Fruit fly (Drosophila melanogaster) whole organism, embryonic: ENCODE data around the gene CG11396.

Experiments used
- Bdp1 ChIP-seq: fragments of 200-800 bp; sonication (Bioruptor generic); optimal IDR thresholded peaks from 3 replicates; lab custom pipeline; 2016; ENCODE audit warnings: missing biosample characterization, missing genetic modification characterization
- Blimp-1 ChIP-seq: fragments of 200-800 bp; sonication (Bioruptor generic); optimal IDR thresholded peaks from 3 replicates; lab custom pipeline; 2018; ENCODE audit warnings: missing biosample characterization, missing genetic modification characterization, mild to moderate bottlenecking, moderate library complexity, missing genetic modification reagents
- C15 ChIP-seq: fragments of 200-800 bp; sonication (Bioruptor generic); IDR thresholded peaks from 3 replicates; pipeline ENCODE4 v1.3.6; 2022; ENCODE audit warnings: missing biosample characterization, missing genetic modification characterization
- CG12219 ChIP-seq: fragments of 200-800 bp; sonication (Bioruptor generic); optimal IDR thresholded peaks from 3 replicates; lab custom pipeline; 2018; ENCODE audit warnings: missing biosample characterization, mild to moderate bottlenecking, missing genetic modification characterization
- CG13424 ChIP-seq: fragments of 200-800 bp; sonication (Bioruptor generic); optimal IDR thresholded peaks from 2 replicates; lab custom pipeline; 2019; ENCODE audit warnings: missing biosample characterization, mild to moderate bottlenecking, missing genetic modification characterization, moderate library complexity
- CG13775 ChIP-seq: fragments of 200-800 bp; sonication (Bioruptor generic); optimal IDR thresholded peaks from 3 replicates; lab custom pipeline; 2017; ENCODE audit warnings: missing biosample characterization, mild to moderate bottlenecking, missing genetic modification characterization
- CG14050 ChIP-seq: fragments of 200-800 bp; sonication (Bioruptor generic); IDR thresholded peaks from 3 replicates; pipeline ENCODE4 v1.3.6; 2022; ENCODE audit warnings: missing biosample characterization, missing genetic modification characterization
- CG14860 ChIP-seq: fragments of 200-800 bp; sonication (Bioruptor generic); IDR thresholded peaks from 3 replicates; pipeline ENCODE4 v1.3.6; 2022; ENCODE audit warnings: missing biosample characterization, missing genetic modification characterization; ENCODE audit not compliant: partially characterized antibody
- CG1792 ChIP-seq: fragments of 200-800 bp; sonication (Bioruptor generic); optimal IDR thresholded peaks from 2 replicates; lab custom pipeline; 2016; ENCODE audit warnings: missing biosample characterization, missing genetic modification characterization
- CG3065 ChIP-seq: fragments of 200-800 bp; sonication (Bioruptor generic); optimal IDR thresholded peaks from 2 replicates; lab custom pipeline; 2016; ENCODE audit warnings: missing biosample characterization, missing genetic modification characterization
- CG3163 ChIP-seq: fragments of 200-800 bp; sonication (Bioruptor generic); optimal IDR thresholded peaks from 3 replicates; lab custom pipeline; 2016; ENCODE audit warnings: missing biosample characterization, missing genetic modification characterization
- CG32532 ChIP-seq: fragments of 200-800 bp; sonication (Bioruptor generic); IDR thresholded peaks from 2 replicates; pipeline ENCODE4 v1.3.6; 2022; ENCODE audit warnings: missing biosample characterization, missing genetic modification characterization
- CG3995 ChIP-seq: fragments of 200-800 bp; sonication (Bioruptor generic); optimal IDR thresholded peaks from 3 replicates; lab custom pipeline; 2016; ENCODE audit warnings: missing biosample characterization, missing genetic modification characterization
- CG5953 ChIP-seq: fragments of 200-800 bp; sonication (Bioruptor generic); IDR thresholded peaks from 2 replicates; pipeline ENCODE4 v1.3.6; 2022; ENCODE audit warnings: missing biosample characterization, missing genetic modification characterization
- CG6765 ChIP-seq: fragments of 200-800 bp; sonication (Bioruptor generic); optimal IDR thresholded peaks from 3 replicates; lab custom pipeline; 2017; ENCODE audit warnings: missing biosample characterization, mild to moderate bottlenecking, missing genetic modification characterization
- Camta ChIP-seq: fragments of 200-800 bp; sonication (Bioruptor generic); optimal IDR thresholded peaks from 2 replicates; lab custom pipeline; 2016; ENCODE audit warnings: missing biosample characterization, missing genetic modification characterization
- Dref ChIP-seq: fragments of 200-800 bp; sonication (Bioruptor generic); IDR thresholded peaks from 2 replicates; pipeline ENCODE4 v1.3.6; 2022; ENCODE audit warnings: missing biosample characterization, missing genetic modification characterization
- Ets65A ChIP-seq: fragments of 200-800 bp; sonication (Bioruptor generic); peaks from one replicate; lab custom pipeline; 2016; ENCODE audit warnings: missing biosample characterization, missing genetic modification characterization
- Hr78 ChIP-seq, 2 experiments: fragments of 200-800 bp in 1 of 2; fragments of >200 bp in 1 of 2; sonication (Bioruptor generic) in 1 of 2; optimal IDR thresholded peaks; 2 replicates each; lab custom pipeline; 2017 to 2019; ENCODE audit warnings: missing biosample characterization in 2 of 2, missing genetic modification characterization in 2 of 2, mild to moderate bottlenecking in 1 of 2, moderate library complexity in 1 of 2
- Jarid2 ChIP-seq: fragments of 200-800 bp; sonication (Bioruptor generic); optimal IDR thresholded peaks from 3 replicates; lab custom pipeline; 2017; ENCODE audit warnings: mild to moderate bottlenecking, missing biosample characterization, missing genetic modification reagents, missing genetic modification characterization
- Lhr ChIP-seq: fragments of 200-800 bp; sonication (Bioruptor generic); optimal IDR thresholded peaks from 3 replicates; lab custom pipeline; 2017; ENCODE audit warnings: mild to moderate bottlenecking, missing biosample characterization, missing genetic modification reagents, missing genetic modification characterization
- Myb ChIP-seq: fragments of 200-800 bp; sonication (Bioruptor generic); optimal IDR thresholded peaks from 2 replicates; lab custom pipeline; 2016; ENCODE audit warnings: missing biosample characterization, missing genetic modification characterization
- Oaz ChIP-seq: fragments of 200-800 bp; sonication (Bioruptor generic); IDR thresholded peaks from 2 replicates; pipeline ENCODE4 v1.3.6; 2022; ENCODE audit warnings: missing biosample characterization, missing genetic modification characterization
- Oli ChIP-seq: fragments of 200-800 bp; sonication (Bioruptor generic); optimal IDR thresholded peaks from 2 replicates; lab custom pipeline; 2018; ENCODE audit warnings: missing biosample characterization, mild to moderate bottlenecking, missing genetic modification characterization, moderate library complexity
- PHDP ChIP-seq: fragments of 200-800 bp; sonication (Bioruptor generic); optimal IDR thresholded peaks from 3 replicates; lab custom pipeline; 2018; ENCODE audit warnings: missing biosample characterization, mild to moderate bottlenecking, missing genetic modification characterization, moderate library complexity
- Rx ChIP-seq: fragments of 200-800 bp; sonication (Bioruptor generic); IDR thresholded peaks from 2 replicates; pipeline ENCODE4 v1.3.6; 2022; ENCODE audit warnings: missing biosample characterization, missing genetic modification characterization
- Six4 ChIP-seq: fragments of 200-800 bp; sonication (Bioruptor generic); optimal IDR thresholded peaks from 2 replicates; lab custom pipeline; 2016; ENCODE audit warnings: missing biosample characterization, missing genetic modification characterization
- Sry-δ ChIP-seq: fragments of 200-800 bp; sonication (Bioruptor generic); optimal IDR thresholded peaks from 2 replicates; lab custom pipeline; 2016; ENCODE audit warnings: missing biosample characterization, missing genetic modification characterization
- YL-1 ChIP-seq: fragments of 200-800 bp; sonication (Bioruptor generic); optimal IDR thresholded peaks from 3 replicates; lab custom pipeline; 2017; ENCODE audit warnings: missing biosample characterization, mild to moderate bottlenecking, missing genetic modification characterization
- ash1 ChIP-seq: fragments of 200-800 bp; sonication (Bioruptor generic); optimal IDR thresholded peaks from 2 replicates; lab custom pipeline; 2018; ENCODE audit warnings: missing biosample characterization, mild to moderate bottlenecking, missing genetic modification characterization
- bigmax ChIP-seq: fragments of 200-800 bp; sonication (Bioruptor generic); optimal IDR thresholded peaks from 2 replicates; lab custom pipeline; 2018; ENCODE audit warnings: missing biosample characterization, mild to moderate bottlenecking, missing genetic modification characterization
- chinmo ChIP-seq: fragments of 200-800 bp; sonication (Bioruptor generic); IDR thresholded peaks from 4 replicates; pipeline ENCODE4 v1.3.6; 2022; ENCODE audit warnings: missing biosample characterization, missing genetic modification characterization; ENCODE audit not compliant: partially characterized antibody
- chm ChIP-seq: fragments of 200-800 bp; sonication (Bioruptor generic); IDR thresholded peaks from 2 replicates; pipeline ENCODE4 v1.3.6; 2022; ENCODE audit warnings: missing biosample characterization, missing genetic modification characterization
- cwo ChIP-seq: fragments of 200-800 bp; sonication (Bioruptor generic); optimal IDR thresholded peaks from 3 replicates; lab custom pipeline; 2017; ENCODE audit warnings: missing biosample characterization, missing genetic modification characterization, mild to moderate bottlenecking, moderate library complexity, missing genetic modification reagents
- dimm ChIP-seq: fragments of 200-800 bp; sonication (Bioruptor generic); IDR thresholded peaks from 2 replicates; pipeline ENCODE4 v1.3.6; 2022; ENCODE audit warnings: missing biosample characterization, missing genetic modification characterization
- dmrt11E ChIP-seq: fragments of 200-800 bp; sonication (Bioruptor generic); optimal IDR thresholded peaks from 3 replicates; lab custom pipeline; 2018; ENCODE audit warnings: missing biosample characterization, mild to moderate bottlenecking, missing genetic modification characterization, moderate library complexity
- emc ChIP-seq: fragments of 200-800 bp; sonication (Bioruptor generic); optimal IDR thresholded peaks from 2 replicates; lab custom pipeline; 2016; ENCODE audit warnings: missing biosample characterization, missing genetic modification characterization
- exex ChIP-seq: fragments of 200-800 bp; sonication (Bioruptor generic); optimal IDR thresholded peaks from 4 replicates; lab custom pipeline; 2018; ENCODE audit warnings: missing biosample characterization, mild to moderate bottlenecking, missing genetic modification characterization, moderate library complexity
- insv ChIP-seq, 2 experiments: fragments of 200-800 bp; sonication (Bioruptor generic); optimal IDR thresholded peaks; 3 replicates each; lab custom pipeline; 2016 to 2018; ENCODE audit warnings: missing biosample characterization in 2 of 2, missing genetic modification characterization in 2 of 2
- inv ChIP-seq: fragments of 200-800 bp; sonication (Bioruptor generic); IDR thresholded peaks from 2 replicates; pipeline ENCODE4 v1.3.6; 2022; ENCODE audit warnings: missing biosample characterization, missing genetic modification characterization; ENCODE audit not compliant: partially characterized antibody
- maf-S ChIP-seq: fragments of 200-800 bp; sonication (Bioruptor generic); optimal IDR thresholded peaks from 2 replicates; lab custom pipeline; 2016; ENCODE audit warnings: missing biosample characterization, missing genetic modification characterization
- nerfin-1 ChIP-seq: fragments of 200-800 bp; sonication (Bioruptor generic); optimal IDR thresholded peaks from 3 replicates; lab custom pipeline; 2019; ENCODE audit warnings: missing biosample characterization, mild to moderate bottlenecking, missing genetic modification characterization, moderate library complexity
- pfk ChIP-seq: fragments of 200-800 bp; sonication (Bioruptor generic); optimal IDR thresholded peaks from 2 replicates; lab custom pipeline; 2018; ENCODE audit warnings: missing biosample characterization, mild to moderate bottlenecking, missing genetic modification characterization, moderate library complexity
- pum ChIP-seq: fragments of 200-800 bp; sonication (Bioruptor generic); optimal IDR thresholded peaks from 2 replicates; lab custom pipeline; 2016; ENCODE audit warnings: missing biosample characterization, missing genetic modification characterization
- run ChIP-seq: fragments of 200-800 bp; sonication (Bioruptor generic); optimal IDR thresholded peaks from 3 replicates; lab custom pipeline; 2018; ENCODE audit warnings: missing biosample characterization, mild to moderate bottlenecking, missing genetic modification characterization
- sima ChIP-seq: fragments of 200-800 bp; sonication (Bioruptor generic); optimal IDR thresholded peaks from 2 replicates; lab custom pipeline; 2016; ENCODE audit warnings: missing biosample characterization, missing genetic modification characterization
- so ChIP-seq: fragments of 200-800 bp; sonication (Bioruptor generic); IDR thresholded peaks from 3 replicates; pipeline ENCODE4 v1.3.6; 2022; ENCODE audit warnings: missing biosample characterization, missing genetic modification characterization
- trh ChIP-seq: fragments of 200-800 bp; sonication (Bioruptor generic); optimal IDR thresholded peaks from 2 replicates; lab custom pipeline; 2016; ENCODE audit warnings: missing biosample characterization, missing genetic modification characterization
- ttk ChIP-seq: fragments of 200-800 bp; sonication (Bioruptor generic); IDR thresholded peaks from 2 replicates; pipeline ENCODE4 v2.1.2; 2022; ENCODE audit warnings: missing biosample characterization, missing genetic modification characterization
- unc-4 ChIP-seq: fragments of 200-800 bp; sonication (Bioruptor generic); IDR thresholded peaks from 2 replicates; pipeline ENCODE4 v1.3.6; 2022; ENCODE audit warnings: missing biosample characterization, missing genetic modification characterization; ENCODE audit not compliant: partially characterized antibody
- yki ChIP-seq: fragments of >200 bp; optimal IDR thresholded peaks from 3 replicates; lab custom pipeline; 2018

Gene CG11396

DNA sequence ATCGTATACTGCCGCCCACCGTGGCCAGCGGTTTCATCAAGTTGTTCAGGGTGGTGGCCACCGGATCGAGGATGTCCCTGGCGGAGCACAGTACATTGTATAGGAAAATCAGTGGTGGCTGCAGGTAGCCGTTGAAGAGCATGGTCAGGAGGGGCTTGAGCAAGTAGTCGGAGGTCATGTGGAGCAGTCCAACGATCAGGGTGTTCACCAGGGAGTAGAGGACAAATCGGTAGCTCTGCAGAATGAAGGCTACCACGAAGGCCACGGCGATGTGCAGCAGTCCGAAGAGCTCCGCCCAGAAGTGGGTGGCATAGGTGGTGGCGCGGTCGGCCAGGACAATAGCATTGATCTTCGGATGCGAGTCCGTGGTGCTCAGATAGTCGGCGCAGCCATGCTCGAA lies 9.4 kb upstream of the CG11396 start (continued):
- TF ChIP-seq CG32532 (GFP tag; lab: Robert Waterston, UW), result no peak
- TF ChIP-seq CG13775, result no peak
- no peak for TF ChIP-seq CG12219 (GFP tag; lab: Kevin White, UChicago)
- TF ChIP-seq ash1, result no peak
- TF ChIP-seq Myb (GFP tag; lab: Kevin White, UChicago), result no peak
- no peak for TF ChIP-seq so (GFP tag; lab: Robert Waterston, UW)
- no peak for TF ChIP-seq Dref (GFP tag; lab: Robert Waterston, UW)
- TF ChIP-seq unc-4 (GFP tag; lab: Robert Waterston, UW), result no peak
- no peak for TF ChIP-seq exex (tag; lab: Kevin White, UChicago)
- no peak for TF ChIP-seq sima (GFP tag; lab: Kevin White, UChicago)
- TF ChIP-seq chm (GFP tag; lab: Robert Waterston, UW), result no peak
- no peak for TF ChIP-seq Camta (GFP tag; lab: Kevin White, UChicago)
- no peak for TF ChIP-seq emc (GFP tag; lab: Kevin White, UChicago)
- TF ChIP-seq trh (GFP tag; lab: Kevin White, UChicago), result no peak
- no peak for TF ChIP-seq Sry-δ (GFP tag; lab: Kevin White, UChicago)
- TF ChIP-seq Ets65A (GFP tag; lab: Kevin White, UChicago), result peak; percentile 93
- 0 out of 2 replicates have a peak, but pooled peaks have one; percentile 11 for TF ChIP-seq CG5953
- TF ChIP-seq PHDP (tag; lab: Kevin White, UChicago), result no peak

DNA sequence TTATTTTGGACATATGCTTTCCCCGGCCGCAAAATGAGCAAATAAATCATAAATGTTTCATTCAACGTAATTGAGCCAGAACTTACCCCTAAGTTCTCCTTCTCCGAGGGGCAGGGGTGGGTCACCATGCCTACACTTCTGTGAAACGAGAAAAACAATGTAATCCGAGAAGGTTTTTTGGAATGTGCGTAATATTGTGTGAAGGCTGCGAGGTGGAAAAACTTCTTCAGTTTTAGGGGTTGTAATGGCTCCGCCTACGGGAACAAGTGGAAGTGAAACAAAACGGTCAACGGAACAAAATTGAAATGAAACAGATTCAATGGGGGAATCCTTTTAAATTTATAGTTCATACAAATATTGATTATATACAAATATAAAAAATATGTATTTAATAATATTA lies 8.8 kb upstream of the CG11396 start:
- TF ChIP-seq inv (GFP tag; lab: Robert Waterston, UW) (no peak), CG6765 (no peak), insv (GFP tag; optimal IDR thresholded peaks at IDR 0.05; lab: Kevin White, UChicago) (no peak), trh (GFP tag; lab: Kevin White, UChicago) (no peak), pum (GFP tag; lab: Kevin White, UChicago) (no peak), CG14050 (GFP tag; lab: Robert Waterston, UW) (no peak), run (tag; lab: Kevin White, UChicago) (no peak), pfk (GFP tag; lab: Kevin White, UChicago) (peak; percentile 98), CG3163 (GFP tag; lab: Kevin White, UChicago) (no peak), ttk (GFP tag; lab: Robert Waterston, UW) (no peak), dmrt11E (tag; lab: Kevin White, UChicago) (no peak), Bdp1 (GFP tag; lab: Kevin White, UChicago) (no peak), Oaz (no peak), CG3995 (GFP tag; lab: Kevin White, UChicago) (no peak), Hr78 (GFP tag; optimal IDR thresholded peaks at IDR 0.05; lab: Kevin White, UChicago) (no peak), nerfin-1 (tag; lab: Kevin White, UChicago) (peak; percentile 28), unc-4 (GFP tag; lab: Robert Waterston, UW) (no peak), yki (lab: Kevin White, UChicago) (no peak), dimm (GFP tag; lab: Robert Waterston, UW) (no peak), maf-S (GFP tag; lab: Kevin White, UChicago) (no peak), CG13424 (tag; lab: Kevin White, UChicago) (no peak), CG1792 (GFP tag; lab: Kevin White, UChicago) (no peak), YL-1 (GFP tag; lab: Kevin White, UChicago) (no peak), bigmax (GFP tag; lab: Kevin White, UChicago) (no peak), C15 (GFP tag; lab: Robert Waterston, UW) (no peak), Lhr (GFP tag; lab: Kevin White, UChicago) (no peak), Blimp-1 (GFP tag; lab: Kevin White, UChicago) (no peak), Oli (no peak), cwo (GFP tag; lab: Kevin White, UChicago) (no peak), Rx (GFP tag; lab: Robert Waterston, UW) (no peak), chinmo (GFP tag; lab: Robert Waterston, UW) (no peak), CG14860 (GFP tag; lab: Robert Waterston, UW) (no peak), CG3065 (GFP tag; lab: Kevin White, UChicago) (no peak), Jarid2 (GFP tag; lab: Kevin White, UChicago) (peak; percentile 3), Six4 (GFP tag; lab: Kevin White, UChicago) (peak; percentile 39)
